Fruit fly (Drosophila melanogaster): Measurements from ENCODE around the gene mats.

DNA sequence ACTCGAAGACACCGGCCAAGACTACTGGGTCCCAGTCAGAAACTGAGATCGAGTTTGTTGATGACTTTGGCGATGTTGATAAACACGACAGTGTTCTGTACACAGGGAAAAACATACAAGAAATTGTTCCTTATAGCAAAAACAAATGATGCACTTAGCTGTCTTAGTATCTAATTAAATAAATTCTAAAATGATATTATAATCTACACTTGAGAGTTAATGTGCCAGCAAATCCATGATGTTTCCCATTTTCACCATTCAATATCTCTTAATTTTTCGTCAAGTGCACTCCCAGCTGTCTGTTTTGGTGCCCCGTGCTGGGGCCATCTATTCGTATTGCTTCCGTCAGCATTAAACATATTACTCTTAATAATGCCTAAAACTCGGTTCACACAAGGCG lies 20.7 kb upstream of the mats start:
- TF ChIP-seq CG8478 (optimal IDR thresholded peaks at IDR 0.05) (no peak), CTCF (optimal IDR thresholded peaks at IDR 0.05) (no peak)

Data from S2 (cell line).